Worm (Caenorhabditis elegans) whole organism, late embryonic: ENCODE data around the gene srd-74.

Experiments used
- K02D7.2 ChIP-seq: sonication (generic microtip); optimal IDR thresholded peaks from 2 replicates; lab custom pipeline; 2017; ENCODE audit warnings: mild to moderate bottlenecking, missing genetic modification characterization, missing compliant biosample characterization
- K09A11.1 ChIP-seq: sonication (generic microtip); optimal IDR thresholded peaks from 2 replicates; lab custom pipeline; 2017; ENCODE audit warnings: antibody characterized with exemption, mild to moderate bottlenecking, missing genetic modification characterization, missing compliant biosample characterization; ENCODE audit not compliant: insufficient read depth
- T23F11.4 ChIP-seq: fragments of 200-800 bp; sonication (Bioruptor generic); optimal IDR thresholded peaks from 2 replicates; lab custom pipeline; 2018; ENCODE audit warnings: mild to moderate bottlenecking, missing genetic modification characterization, missing compliant biosample characterization
- ahr-1 ChIP-seq: sonication (generic microtip); optimal IDR thresholded peaks from 2 replicates; lab custom pipeline; 2016; ENCODE audit warnings: missing genetic modification characterization, missing compliant biosample characterization
- ceh-14 ChIP-seq: sonication (generic microtip); optimal IDR thresholded peaks from 2 replicates; lab custom pipeline; 2016; ENCODE audit warnings: missing genotype, missing genetic modification characterization, missing compliant biosample characterization
- ceh-18 ChIP-seq: sonication (generic microtip); optimal IDR thresholded peaks from 2 replicates; lab custom pipeline; 2016; ENCODE audit warnings: missing genetic modification characterization, missing compliant biosample characterization
- ceh-24 ChIP-seq: sonication (generic microtip); optimal IDR thresholded peaks from 2 replicates; lab custom pipeline; 2016; ENCODE audit warnings: mild to moderate bottlenecking, missing genetic modification characterization, missing compliant biosample characterization
- ceh-30 ChIP-seq: fragments of 150-350 bp; optimal IDR thresholded peaks from 2 replicates; lab custom pipeline; 2014; ENCODE audit warnings: missing biosample characterization, missing genetic modification characterization
- ceh-31 ChIP-seq: sonication (generic microtip); optimal IDR thresholded peaks from 2 replicates; lab custom pipeline; 2016; ENCODE audit warnings: missing genetic modification characterization, missing compliant biosample characterization
- ceh-34 ChIP-seq: sonication (generic microtip); optimal IDR thresholded peaks from 2 replicates; lab custom pipeline; 2016; ENCODE audit warnings: mild to moderate bottlenecking, missing genetic modification characterization, missing compliant biosample characterization
- ceh-48 ChIP-seq: sonication (generic microtip); optimal IDR thresholded peaks from 2 replicates; lab custom pipeline; 2016; ENCODE audit warnings: missing genetic modification characterization, inconsistent platforms, missing compliant biosample characterization
- ceh-6 ChIP-seq: fragments of 200-800 bp; sonication (Bioruptor generic); optimal IDR thresholded peaks from 2 replicates; lab custom pipeline; 2018; ENCODE audit warnings: mild to moderate bottlenecking, missing genetic modification characterization, missing compliant biosample characterization
- ceh-9 ChIP-seq: sonication (generic microtip); optimal IDR thresholded peaks from 2 replicates; lab custom pipeline; 2016; ENCODE audit warnings: mild to moderate bottlenecking, missing genetic modification characterization, inconsistent platforms, missing compliant biosample characterization
- che-1 ChIP-seq: sonication (generic microtip); optimal IDR thresholded peaks from 2 replicates; lab custom pipeline; 2016; ENCODE audit warnings: mild to moderate bottlenecking, missing genetic modification characterization, missing compliant biosample characterization
- dmd-4 ChIP-seq: sonication (generic microtip); optimal IDR thresholded peaks from 2 replicates; lab custom pipeline; 2016; ENCODE audit warnings: borderline replicate concordance, missing genetic modification characterization, missing compliant biosample characterization
- dve-1 ChIP-seq: sonication (generic microtip); optimal IDR thresholded peaks from 2 replicates; lab custom pipeline; 2017; ENCODE audit warnings: antibody characterized with exemption, mild to moderate bottlenecking, missing genetic modification characterization, missing compliant biosample characterization
- elt-2 ChIP-seq: sonication (generic microtip); optimal IDR thresholded peaks from 2 replicates; lab custom pipeline; 2016; ENCODE audit warnings: missing genetic modification reagents, missing genetic modification characterization, missing compliant biosample characterization
- elt-4 ChIP-seq: sonication (generic microtip); optimal IDR thresholded peaks from 2 replicates; lab custom pipeline; 2016; ENCODE audit warnings: missing genetic modification characterization, missing compliant biosample characterization
- fax-1 ChIP-seq: sonication (generic microtip); optimal IDR thresholded peaks from 2 replicates; lab custom pipeline; 2016; ENCODE audit warnings: missing genotype, missing genetic modification characterization, missing compliant biosample characterization
- gmeb-2 ChIP-seq: sonication (generic microtip); optimal IDR thresholded peaks from 2 replicates; lab custom pipeline; 2016; ENCODE audit warnings: missing genetic modification characterization, inconsistent platforms, missing compliant biosample characterization
- hlh-30 ChIP-seq: sonication (generic microtip); optimal IDR thresholded peaks from 2 replicates; lab custom pipeline; 2017; ENCODE audit warnings: antibody characterized with exemption, missing genetic modification characterization, missing compliant biosample characterization; ENCODE audit not compliant: insufficient read depth
- mec-3 ChIP-seq: sonication (generic microtip); optimal IDR thresholded peaks from 2 replicates; lab custom pipeline; 2016; ENCODE audit warnings: borderline replicate concordance, missing genetic modification characterization, missing compliant biosample characterization
- nfya-1 ChIP-seq: sonication (generic microtip); optimal IDR thresholded peaks from 2 replicates; lab custom pipeline; 2017; ENCODE audit warnings: missing genetic modification characterization, mild to moderate bottlenecking, missing compliant biosample characterization, antibody characterized with exemption, moderate library complexity
- nhr-232 ChIP-seq: sonication (generic microtip); optimal IDR thresholded peaks from 2 replicates; lab custom pipeline; 2016; ENCODE audit warnings: missing genetic modification characterization, missing compliant biosample characterization
- odd-2 ChIP-seq: sonication (generic microtip); optimal IDR thresholded peaks from 2 replicates; lab custom pipeline; 2017; ENCODE audit warnings: antibody characterized with exemption, mild to moderate bottlenecking, missing genetic modification characterization, missing compliant biosample characterization
- pax-1 ChIP-seq: fragments of 150-350 bp; optimal IDR thresholded peaks from 2 replicates; lab custom pipeline; 2014; ENCODE audit warnings: missing biosample characterization, missing genetic modification characterization
- pqm-1 ChIP-seq: sonication (generic microtip); optimal IDR thresholded peaks from 2 replicates; lab custom pipeline; 2016; ENCODE audit warnings: missing genetic modification characterization, missing compliant biosample characterization
- pros-1 ChIP-seq: fragments of 150-350 bp; optimal IDR thresholded peaks from 2 replicates; lab custom pipeline; 2014; ENCODE audit warnings: missing biosample characterization, missing genetic modification reagents, missing genetic modification characterization
- sdc-2 ChIP-seq: sonication (generic microtip); optimal IDR thresholded peaks from 2 replicates; lab custom pipeline; 2016; ENCODE audit warnings: missing genotype, missing genetic modification characterization, missing compliant biosample characterization
- sox-4 ChIP-seq: sonication (generic microtip); optimal IDR thresholded peaks from 2 replicates; lab custom pipeline; 2017; ENCODE audit warnings: mild to moderate bottlenecking, missing genetic modification characterization, inconsistent platforms, missing compliant biosample characterization
- syd-9 ChIP-seq: sonication (generic microtip); optimal IDR thresholded peaks from 2 replicates; lab custom pipeline; 2016; ENCODE audit warnings: mild to moderate bottlenecking, missing genetic modification characterization, moderate library complexity, missing compliant biosample characterization
- tbx-2 ChIP-seq: sonication (generic microtip); optimal IDR thresholded peaks from 2 replicates; lab custom pipeline; 2016; ENCODE audit warnings: missing genetic modification characterization, missing compliant biosample characterization
- tbx-7 ChIP-seq: sonication (generic microtip); optimal IDR thresholded peaks from 2 replicates; lab custom pipeline; 2016; ENCODE audit warnings: missing genotype, missing genetic modification characterization, missing compliant biosample characterization
- ttx-3 ChIP-seq: sonication (generic microtip); optimal IDR thresholded peaks from 2 replicates; lab custom pipeline; 2016; ENCODE audit warnings: missing genetic modification reagents, missing genetic modification characterization, missing compliant biosample characterization
- unc-3 ChIP-seq, 2 experiments: fragments of 200-800 bp in 1 of 2; sonication (Bioruptor generic) in 1 of 2; sonication (generic microtip) in 1 of 2; conservative IDR thresholded peaks in 1 of 2; optimal IDR thresholded peaks in 1 of 2; 2 replicates each; pipeline versions ENCODE4 v1.3.6 to Lab custom; 2016 to 2022; ENCODE audit warnings: missing compliant biosample characterization in 2 of 2, missing genetic modification characterization in 2 of 2, missing genetic modification reagents in 1 of 2
- unc-42 ChIP-seq: sonication (generic microtip); optimal IDR thresholded peaks from 2 replicates; lab custom pipeline; 2016; ENCODE audit warnings: missing genotype, missing genetic modification characterization, missing compliant biosample characterization
- unc-55 ChIP-seq: sonication (generic microtip); optimal IDR thresholded peaks from 2 replicates; lab custom pipeline; 2017; ENCODE audit warnings: missing biosample characterization, missing genetic modification reagents, missing genetic modification characterization

The srd-74 gene

ce11 chrIII:11822407-11822806 is 40.5 kb downstream of the srd-74 start, which contains the start of gene maa-1:
Gene maa-1 (minus strand): TSS chrIII:11822526.
- TF ChIP-seq ceh-24 (tag; lab: Kevin White, UChicago), result no peak
- TF ChIP-seq T23F11.4 (GFP tag; lab: Kevin White, UChicago), result no peak
- TF ChIP-seq odd-2 (tag; lab: Kevin White, UChicago), result no peak
- no peak for TF ChIP-seq nfya-1 (tag; lab: Kevin White, UChicago)
- TF ChIP-seq mec-3, result no peak
- no peak for TF ChIP-seq dve-1 (tag; lab: Kevin White, UChicago)
- TF ChIP-seq K09A11.1 (tag; lab: Kevin White, UChicago), result no peak
- no peak for TF ChIP-seq sox-4 (tag; lab: Kevin White, UChicago)
- TF ChIP-seq che-1 (tag; lab: Kevin White, UChicago), result no peak
- TF ChIP-seq ahr-1 (tag; lab: Kevin White, UChicago), result no peak
- no peak for TF ChIP-seq K02D7.2 (tag; lab: Kevin White, UChicago)
- no peak for TF ChIP-seq sdc-2

- peak; percentile 52 for TF ChIP-seq ceh-31 (tag; lab: Kevin White, UChicago)
- TF ChIP-seq tbx-2 (tag; lab: Kevin White, UChicago), result peak; percentile 77
- TF ChIP-seq unc-42, result peak; percentile 15
- TF ChIP-seq ceh-6, result no peak
- TF ChIP-seq unc-55 (GFP tag; lab: Kevin White, UChicago), result peak; percentile 45
- TF ChIP-seq elt-2 (tag; lab: Kevin White, UChicago), result peak; percentile 20
- peak; percentile 95 for TF ChIP-seq hlh-30 (tag; lab: Kevin White, UChicago)
- TF ChIP-seq nfya-1 (tag; lab: Kevin White, UChicago), result peak; percentile 86
- no peak for TF ChIP-seq ceh-34
- TF ChIP-seq ceh-48 (tag; lab: Kevin White, UChicago), result peak; percentile 23
- TF ChIP-seq gmeb-2 (tag; lab: Kevin White, UChicago), result no peak
- peak; percentile 70 for TF ChIP-seq ceh-30 (tag; lab: Kevin White, UChicago)
- TF ChIP-seq tbx-7 (tag; lab: Kevin White, UChicago), result no peak
- TF ChIP-seq ceh-18 (tag; lab: Kevin White, UChicago), result peak; percentile 63
- TF ChIP-seq ttx-3 (tag; lab: Kevin White, UChicago), result no peak
- no peak for TF ChIP-seq sox-4 (tag; lab: Kevin White, UChicago)
- TF ChIP-seq sdc-2, result no peak
These were observed 41.4 kb downstream of the srd-74 start, which contains the start of gene C18D11.3 for ce11 chrIII:11823260-11823659. Gene C18D11.3 (plus strand): TSS chrIII:11823448.

ce11 chrIII:11824088-11824487 is 42.2 kb downstream of the srd-74 start:
- TF ChIP-seq ceh-9 (tag; lab: Kevin White, UChicago) (no peak), ceh-14 (tag; lab: Kevin White, UChicago) (no peak), unc-3 (GFP tag; conservative IDR thresholded peaks at IDR 0.05; lab: Robert Waterston, UW) (no peak), unc-3 (tag; optimal IDR thresholded peaks at IDR 0.05; lab: Kevin White, UChicago) (no peak), K02D7.2 (tag; lab: Kevin White, UChicago) (no peak), fax-1 (tag; lab: Kevin White, UChicago) (no peak), pax-1 (no peak), dmd-4 (no peak), nhr-232 (tag; lab: Kevin White, UChicago) (no peak), tbx-7 (tag; lab: Kevin White, UChicago) (no peak), ahr-1 (tag; lab: Kevin White, UChicago) (no peak), unc-42 (no peak), elt-4 (tag; lab: Kevin White, UChicago) (no peak), pqm-1 (tag; lab: Kevin White, UChicago) (no peak), ceh-31 (tag; lab: Kevin White, UChicago) (no peak), ceh-6 (no peak), dve-1 (tag; lab: Kevin White, UChicago) (no peak), tbx-2 (tag; lab: Kevin White, UChicago) (no peak), pros-1 (tag; lab: Kevin White, UChicago) (no peak), syd-9 (tag; lab: Kevin White, UChicago) (no peak), T23F11.4 (GFP tag; lab: Kevin White, UChicago) (no peak)
